Worm (Caenorhabditis elegans) whole organism, L2 larva: ENCODE results near the gene clx-1.

Source experiments
- blmp-1 ChIP-seq: sonication (generic microtip); optimal IDR thresholded peaks from 2 replicates; lab custom pipeline; 2017; ENCODE audit warnings: missing genetic modification characterization, mild to moderate bottlenecking, missing compliant biosample characterization, antibody characterized with exemption, moderate library complexity; ENCODE audit not compliant: insufficient read depth
- ceh-82 ChIP-seq: fragments of 150-350 bp; optimal IDR thresholded peaks from 2 replicates; lab custom pipeline; 2014; ENCODE audit warnings: missing biosample characterization, missing genetic modification characterization
- nhr-129 ChIP-seq: fragments of 150-350 bp; optimal IDR thresholded peaks from 2 replicates; lab custom pipeline; 2014; ENCODE audit warnings: missing biosample characterization, missing genetic modification characterization

DNA sequence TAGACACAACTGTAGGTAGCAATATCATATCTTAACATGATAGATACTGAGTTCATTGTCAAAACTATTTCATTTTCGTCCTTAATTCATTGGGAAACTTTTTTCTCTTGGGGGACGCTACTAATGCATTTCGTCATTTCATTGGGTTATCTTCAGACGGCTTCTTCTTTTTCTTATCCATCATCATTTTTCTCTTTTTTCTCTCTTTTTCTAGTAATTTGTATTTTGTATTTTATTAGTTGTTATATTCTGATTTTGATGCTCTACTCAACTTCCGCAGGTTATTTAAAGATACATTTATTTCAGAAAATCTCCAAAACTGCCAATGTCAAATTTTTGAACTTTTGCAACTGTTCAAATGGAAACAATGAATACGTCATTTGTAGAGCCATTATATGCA lies 9.1 kb downstream of the clx-1 start, which contains the start of gene npr-35:
- no peak for TF ChIP-seq blmp-1 (tag; lab: Kevin White, UChicago)
- no peak for TF ChIP-seq nhr-129 (tag; lab: Kevin White, UChicago)
- no peak for TF ChIP-seq ceh-82 (tag; lab: Kevin White, UChicago)
